Worm (Caenorhabditis elegans) whole organism, L1 larva: ENCODE results near the gene chup-1.

Source experiments
- C34B4.2 ChIP-seq: sonication (generic microtip); optimal IDR thresholded peaks from 2 replicates; lab custom pipeline; 2017; ENCODE audit warnings: mild to moderate bottlenecking, missing genetic modification characterization, missing compliant biosample characterization
- F16B12.6 ChIP-seq: fragments of 150-350 bp; optimal IDR thresholded peaks from 2 replicates; lab custom pipeline; 2014; ENCODE audit warnings: missing biosample characterization, missing genetic modification characterization
- Y116A8C.19 ChIP-seq: sonication (generic microtip); optimal IDR thresholded peaks from 2 replicates; lab custom pipeline; 2016; ENCODE audit warnings: missing compliant biosample characterization, missing genetic modification characterization, borderline replicate concordance
- aha-1 ChIP-seq: fragments of 150-350 bp; optimal IDR thresholded peaks from 2 replicates; lab custom pipeline; 2014; ENCODE audit warnings: missing biosample characterization, missing genetic modification characterization
- aly-2 ChIP-seq: fragments of 150-350 bp; optimal IDR thresholded peaks from 2 replicates; lab custom pipeline; 2014; ENCODE audit warnings: missing biosample characterization, missing genetic modification characterization
- blmp-1 ChIP-seq: fragments of 150-350 bp; optimal IDR thresholded peaks from 2 replicates; lab custom pipeline; 2014; ENCODE audit warnings: missing biosample characterization, missing genetic modification characterization
- ceh-63 ChIP-seq: fragments of 200-800 bp; sonication (Bioruptor generic); optimal IDR thresholded peaks from 2 replicates; lab custom pipeline; 2018; ENCODE audit warnings: mild to moderate bottlenecking, missing genetic modification characterization, missing compliant biosample characterization
- ceh-8 ChIP-seq: fragments of 200-800 bp; sonication (Bioruptor generic); optimal IDR thresholded peaks from 2 replicates; lab custom pipeline; 2018; ENCODE audit warnings: mild to moderate bottlenecking, missing genetic modification characterization, moderate library complexity, missing compliant biosample characterization
- ces-1 ChIP-seq: fragments of 150-350 bp; optimal IDR thresholded peaks from 2 replicates; lab custom pipeline; 2014; ENCODE audit warnings: missing biosample characterization, missing genetic modification reagents, missing genetic modification characterization
- dpl-1 ChIP-seq, 3 experiments: fragments of 150-350 bp in 2 of 3; sonication (generic microtip) in 1 of 3; optimal IDR thresholded peaks; 2 replicates each; lab custom pipeline; 2014 to 2017; ENCODE audit warnings: missing biosample characterization in 3 of 3, missing genetic modification characterization in 3 of 3, missing genetic modification reagents in 3 of 3
- egl-13 ChIP-seq: sonication (generic microtip); optimal IDR thresholded peaks from 2 replicates; lab custom pipeline; 2016; ENCODE audit warnings: missing genotype, missing genetic modification reagents, missing genetic modification characterization, missing compliant biosample characterization
- egl-27 ChIP-seq, 2 experiments: fragments of 150-350 bp in 1 of 2; sonication (generic microtip); optimal IDR thresholded peaks; 3 replicates each; lab custom pipeline; 2017 to 2018; ENCODE audit warnings: missing biosample characterization in 2 of 2, missing genetic modification characterization in 2 of 2, missing genetic modification reagents in 2 of 2
- elt-2 ChIP-seq: sonication (generic microtip); optimal IDR thresholded peaks from 2 replicates; lab custom pipeline; 2016; ENCODE audit warnings: missing genetic modification characterization, mild to moderate bottlenecking, inconsistent platforms, missing compliant biosample characterization, missing genetic modification reagents
- elt-3 ChIP-seq, 6 experiments: fragments of 150-350 bp in 1 of 6; sonication (generic microtip); optimal IDR thresholded peaks; 2 replicates each; lab custom pipeline; 2017 to 2018; ENCODE audit warnings: missing biosample characterization in 6 of 6, missing genetic modification characterization in 6 of 6, inconsistent platforms in 1 of 6
- ets-5 ChIP-seq: fragments of 200-800 bp; sonication (Bioruptor generic); IDR thresholded peaks from 2 replicates; pipeline ENCODE4 v1.3.6; 2022; ENCODE audit warnings: missing genetic modification characterization, missing compliant biosample characterization
- fkh-10 ChIP-seq: sonication (generic microtip); optimal IDR thresholded peaks from 2 replicates; lab custom pipeline; 2017; ENCODE audit warnings: missing biosample characterization, missing genetic modification reagents, missing genetic modification characterization
- fos-1 ChIP-seq: fragments of 150-350 bp; optimal IDR thresholded peaks from 2 replicates; lab custom pipeline; 2014; ENCODE audit warnings: missing biosample characterization, missing genetic modification characterization
- grh-1 ChIP-seq: fragments of 200-800 bp; sonication (Bioruptor generic); IDR thresholded peaks from 2 replicates; pipeline ENCODE4 v1.3.6; 2022; ENCODE audit warnings: missing genetic modification reagents, missing genetic modification characterization, missing compliant biosample characterization
- hlh-17 ChIP-seq: fragments of 200-800 bp; sonication (Bioruptor generic); optimal IDR thresholded peaks from 2 replicates; lab custom pipeline; 2018; ENCODE audit warnings: missing genetic modification characterization, mild to moderate bottlenecking, missing compliant biosample characterization, moderate library complexity, borderline replicate concordance
- hpl-2 ChIP-seq: fragments of 150-350 bp; optimal IDR thresholded peaks from 2 replicates; lab custom pipeline; 2014; ENCODE audit warnings: missing biosample characterization, missing genetic modification reagents, missing genetic modification characterization
- irx-1 ChIP-seq: sonication (generic microtip); optimal IDR thresholded peaks from 2 replicates; lab custom pipeline; 2016; ENCODE audit warnings: missing genetic modification characterization, missing compliant biosample characterization
- isw-1 ChIP-seq: fragments of 200-800 bp; sonication (Bioruptor generic); IDR thresholded peaks from 2 replicates; pipeline ENCODE4 v1.3.6; 2022; ENCODE audit warnings: missing genetic modification characterization, missing compliant biosample characterization
- lin-13 ChIP-seq: fragments of 150-350 bp; optimal IDR thresholded peaks from 2 replicates; lab custom pipeline; 2014; ENCODE audit warnings: missing biosample characterization, missing genetic modification reagents, missing genetic modification characterization
- lin-14 ChIP-seq: fragments of 200-800 bp; sonication (Bioruptor generic); optimal IDR thresholded peaks from 2 replicates; lab custom pipeline; 2018; ENCODE audit warnings: mild to moderate bottlenecking, missing genetic modification characterization, moderate library complexity, missing compliant biosample characterization
- lin-39 ChIP-seq: fragments of 150-350 bp; optimal IDR thresholded peaks from 2 replicates; lab custom pipeline; 2014; ENCODE audit warnings: missing biosample characterization, missing genetic modification reagents, missing genetic modification characterization
- lsy-2 ChIP-seq, 2 experiments: fragments of 150-350 bp; optimal IDR thresholded peaks; 2 replicates each; lab custom pipeline; 2014; ENCODE audit warnings: missing biosample characterization in 2 of 2, missing genetic modification characterization in 2 of 2
- mdl-1 ChIP-seq, 2 experiments: fragments of 150-350 bp; optimal IDR thresholded peaks; 2 replicates each; lab custom pipeline; 2014 to 2017; ENCODE audit warnings: missing biosample characterization in 2 of 2, missing genetic modification characterization in 2 of 2, inconsistent platforms in 1 of 2
- nhr-19 ChIP-seq: fragments of 200-800 bp; sonication (Bioruptor generic); conservative IDR thresholded peaks from 2 replicates; pipeline ENCODE4 v1.3.6; 2022; ENCODE audit warnings: missing genetic modification characterization, missing compliant biosample characterization
- nhr-76 ChIP-seq: sonication (generic microtip); optimal IDR thresholded peaks from 2 replicates; lab custom pipeline; 2017; ENCODE audit warnings: missing biosample characterization, missing genetic modification characterization
- nhr-84 ChIP-seq: sonication (generic microtip); optimal IDR thresholded peaks from 2 replicates; lab custom pipeline; 2017; ENCODE audit warnings: missing biosample characterization, missing genetic modification characterization
- nhr-85 ChIP-seq: sonication (generic microtip); peaks from one replicate; lab custom pipeline; 2016; ENCODE audit warnings: missing genetic modification characterization, inconsistent platforms, missing compliant biosample characterization
- pag-3 ChIP-seq: sonication (generic microtip); optimal IDR thresholded peaks from 2 replicates; lab custom pipeline; 2017; ENCODE audit warnings: missing genetic modification characterization, mild to moderate bottlenecking, missing compliant biosample characterization, antibody characterized with exemption, borderline replicate concordance; ENCODE audit not compliant: insufficient read depth
- pqm-1 ChIP-seq: sonication (generic microtip); optimal IDR thresholded peaks from 3 replicates; lab custom pipeline; 2017; ENCODE audit warnings: missing biosample characterization, missing genetic modification characterization
- skn-1 ChIP-seq: fragments of 150-350 bp; optimal IDR thresholded peaks from 2 replicates; lab custom pipeline; 2014; ENCODE audit warnings: missing biosample characterization, missing genetic modification characterization
- snu-23 ChIP-seq: sonication (generic microtip); optimal IDR thresholded peaks from 2 replicates; lab custom pipeline; 2016; ENCODE audit warnings: missing genetic modification characterization, missing compliant biosample characterization
- sup-37 ChIP-seq: fragments of 200-800 bp; sonication (Bioruptor generic); optimal IDR thresholded peaks from 2 replicates; lab custom pipeline; 2018; ENCODE audit warnings: mild to moderate bottlenecking, missing genetic modification characterization, missing compliant biosample characterization
- swsn-7 ChIP-seq: sonication (generic microtip); optimal IDR thresholded peaks from 2 replicates; lab custom pipeline; 2016; ENCODE audit warnings: missing genetic modification characterization, missing compliant biosample characterization
- tbx-2 ChIP-seq: sonication (generic microtip); optimal IDR thresholded peaks from 2 replicates; lab custom pipeline; 2016; ENCODE audit warnings: missing genetic modification characterization, missing compliant biosample characterization
- tlp-1 ChIP-seq: fragments of 150-350 bp; optimal IDR thresholded peaks from 2 replicates; lab custom pipeline; 2014; ENCODE audit warnings: missing biosample characterization, missing genetic modification characterization
- unc-130 ChIP-seq: fragments of 150-350 bp; optimal IDR thresholded peaks from 2 replicates; lab custom pipeline; 2017; ENCODE audit warnings: missing biosample characterization, missing genetic modification characterization, inconsistent platforms
- unc-86 ChIP-seq: sonication (generic microtip); optimal IDR thresholded peaks from 2 replicates; lab custom pipeline; 2016; ENCODE audit warnings: missing genetic modification characterization, missing compliant biosample characterization
- unc-98 ChIP-seq: fragments of 200-800 bp; sonication (Bioruptor generic); IDR thresholded peaks from 2 replicates; pipeline ENCODE4 v1.3.6; 2022; ENCODE audit warnings: missing genetic modification characterization, missing compliant biosample characterization
- vab-15 ChIP-seq: sonication (generic microtip); optimal IDR thresholded peaks from 2 replicates; lab custom pipeline; 2017; ENCODE audit warnings: missing genotype, mild to moderate bottlenecking, missing genetic modification characterization, missing compliant biosample characterization
- xbp-1 ChIP-seq: sonication (generic microtip); optimal IDR thresholded peaks from 2 replicates; lab custom pipeline; 2016; ENCODE audit warnings: missing genetic modification characterization, missing compliant biosample characterization
- ztf-11 ChIP-seq, 2 experiments: sonication (generic microtip); optimal IDR thresholded peaks; 2 replicates each; lab custom pipeline; 2016 to 2017; ENCODE audit warnings: missing genetic modification characterization in 2 of 2, missing biosample characterization in 1 of 2, missing compliant biosample characterization in 1 of 2
- ztf-4 ChIP-seq: fragments of 150-350 bp; optimal IDR thresholded peaks from 2 replicates; lab custom pipeline; 2014; ENCODE audit warnings: missing biosample characterization, missing genetic modification characterization

chup-1 gene

DNA sequence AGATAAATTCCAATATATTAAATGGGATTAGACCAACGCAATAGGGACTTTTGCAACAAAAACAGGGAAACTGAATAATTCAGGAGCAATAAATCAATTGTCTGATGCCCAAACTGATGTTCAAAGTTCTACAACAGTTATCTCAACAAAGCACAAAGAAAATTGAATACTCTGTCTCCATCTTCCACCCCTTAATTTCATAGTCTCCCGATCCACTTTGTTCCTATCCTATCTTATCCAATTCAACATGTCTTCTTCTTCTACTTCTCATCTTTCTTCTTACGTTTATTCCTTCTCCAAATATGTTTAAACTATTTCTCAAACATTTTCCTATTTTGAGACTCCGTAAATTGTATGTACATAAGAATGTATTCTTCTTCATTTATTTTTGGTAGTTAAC, 21.6 kb upstream of the chup-1 start:
- TF ChIP-seq blmp-1 (tag; lab: Kevin White, UChicago) (no peak), nhr-85 (no peak), tbx-2 (tag; lab: Kevin White, UChicago) (no peak), aha-1 (no peak), ceh-63 (GFP tag; lab: Kevin White, UChicago) (no peak), xbp-1 (tag; lab: Kevin White, UChicago) (no peak), elt-3 (tag; optimal IDR thresholded peaks at IDR 0.05; lab: Kevin White, UChicago) (no peak), ets-5 (GFP tag; lab: Robert Waterston, UW) (no peak), lin-14 (GFP tag; lab: Kevin White, UChicago) (peak; percentile 28), fkh-10 (GFP tag; lab: Kevin White, UChicago) (peak; percentile 61), lsy-2 (tag; optimal IDR thresholded peaks at IDR 0.05; lab: Kevin White, UChicago) (no peak), nhr-84 (tag; lab: Kevin White, UChicago) (no peak), mdl-1 (tag; optimal IDR thresholded peaks at IDR 0.05; lab: Kevin White, UChicago) (no peak), F16B12.6 (no peak)
- TF ChIP-seq, all 84 proteins: peak for 2

DNA sequence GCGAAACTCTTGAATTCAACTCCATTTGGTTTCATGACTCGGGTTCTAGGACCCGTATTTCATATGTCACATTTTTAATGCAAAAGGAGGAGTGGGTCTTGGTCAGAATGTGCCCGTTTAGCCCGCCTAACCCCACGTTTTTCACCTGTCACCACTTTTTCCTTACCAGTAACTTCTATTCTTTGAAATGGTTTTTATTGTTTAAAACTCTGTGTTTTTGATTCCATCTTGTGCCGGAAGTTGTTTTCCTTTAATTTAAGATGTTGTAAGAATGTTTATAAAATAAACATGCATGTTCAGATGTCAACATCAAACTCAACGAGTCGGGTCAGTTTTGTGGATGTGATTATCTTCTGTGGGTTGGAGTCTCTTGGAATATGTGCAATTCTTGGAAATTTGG, 13.4 kb upstream of the chup-1 start, which contains the start of gene ZK721.4:
Gene ZK721.4 (plus strand): TSS at position 301 of the 400 bp plus-strand sequence.
- TF ChIP-seq elt-2: no peak
- TF ChIP-seq lin-39 (tag; lab: Kevin White, UChicago): no peak
- TF ChIP-seq snu-23 (GFP tag; lab: Kevin White, UChicago): no peak
- TF ChIP-seq nhr-76 (tag; lab: Kevin White, UChicago): no peak
- no peak for TF ChIP-seq lin-13 (GFP tag; lab: Kevin White, UChicago)
- TF ChIP-seq ztf-11 (tag; optimal IDR thresholded peaks at IDR 0.05; lab: Kevin White, UChicago): no peak
- TF ChIP-seq vab-15 (tag; lab: Kevin White, UChicago): no peak
- TF ChIP-seq ztf-4 (tag; lab: Kevin White, UChicago): no peak
- no peak for TF ChIP-seq sup-37 (GFP tag; lab: Kevin White, UChicago)
- no peak for TF ChIP-seq hpl-2 (GFP tag; lab: Kevin White, UChicago)
- TF ChIP-seq unc-86 (tag; lab: Kevin White, UChicago): no peak
- TF ChIP-seq pqm-1 (tag; lab: Kevin White, UChicago): no peak
- no peak for TF ChIP-seq hlh-17
- no peak for TF ChIP-seq isw-1 (GFP tag; lab: Robert Waterston, UW)
- no peak for TF ChIP-seq unc-130 (tag; lab: Kevin White, UChicago)
- TF ChIP-seq dpl-1 (GFP tag; optimal IDR thresholded peaks at IDR 0.05; lab: Kevin White, UChicago): no peak
- no peak for TF ChIP-seq Y116A8C.19 (tag; lab: Kevin White, UChicago)
- TF ChIP-seq grh-1 (GFP tag; lab: Robert Waterston, UW): no peak
- TF ChIP-seq nhr-19 (GFP tag; lab: Robert Waterston, UW): no peak

- TF ChIP-seq irx-1 (tag; lab: Kevin White, UChicago) (no peak), blmp-1 (tag; lab: Kevin White, UChicago) (no peak), C34B4.2 (no peak)
These were observed 7.7 kb upstream of the chup-1 start, which contains the start of gene ZK721.3 for ce11 chrX:8784234-8784633. Gene ZK721.3, plus strand, starts transcription at chrX:8784534.

DNA sequence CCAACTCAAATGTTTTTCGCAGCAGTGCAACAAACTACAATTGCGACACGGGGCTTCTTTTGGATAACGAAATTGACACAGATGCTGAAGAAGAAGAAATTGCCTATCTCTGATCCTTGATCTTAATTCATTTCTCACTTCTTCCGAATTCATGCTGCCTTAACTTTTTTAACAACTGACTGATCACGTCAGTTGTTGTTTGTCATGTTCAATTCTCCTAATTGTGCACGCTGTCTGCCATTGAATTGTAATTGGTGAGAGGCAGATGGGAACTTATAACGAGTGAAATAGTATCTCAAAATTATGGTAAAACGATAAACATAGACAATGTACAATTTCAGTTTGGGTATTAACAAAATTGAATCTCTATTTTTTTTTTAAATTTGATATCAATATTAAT, 5.3 kb upstream of the chup-1 start:
- TF ChIP-seq ces-1 (GFP tag; lab: Kevin White, UChicago) (no peak), lin-39 (tag; lab: Kevin White, UChicago) (peak; percentile 18), snu-23 (GFP tag; lab: Kevin White, UChicago) (peak; percentile 19), fos-1 (tag; lab: Kevin White, UChicago) (no peak), lsy-2 (tag; optimal IDR thresholded peaks at IDR 0.05; lab: Kevin White, UChicago) (peak in 1 of 2 experiments; percentile 17), pag-3 (peak; percentile 92), unc-130 (tag; lab: Kevin White, UChicago) (peak; percentile 28), irx-1 (tag; lab: Kevin White, UChicago) (no peak), nhr-19 (GFP tag; lab: Robert Waterston, UW) (peak; percentile 62), vab-15 (tag; lab: Kevin White, UChicago) (no peak), aly-2 (tag; lab: Kevin White, UChicago) (no peak), ceh-8 (GFP tag; lab: Kevin White, UChicago) (no peak), sup-37 (GFP tag; lab: Kevin White, UChicago) (no peak), ztf-4 (tag; lab: Kevin White, UChicago) (no peak), egl-27 (tag; optimal IDR thresholded peaks at IDR 0.05; lab: Kevin White, UChicago) (no peak), skn-1 (tag; lab: Kevin White, UChicago) (no peak), egl-13 (tag; lab: Kevin White, UChicago) (no peak), swsn-7 (tag; lab: Kevin White, UChicago) (no peak), tlp-1 (tag; lab: Kevin White, UChicago) (no peak), ceh-63 (GFP tag; lab: Kevin White, UChicago) (no peak), lin-14 (GFP tag; lab: Kevin White, UChicago) (peak; percentile 68), unc-98 (GFP tag; lab: Robert Waterston, UW) (no peak)
